Fruit fly (Drosophila melanogaster): ENCODE measurements around the gene Cpr64Aa.
A peak's percentile ranks its signal among the peaks of the same experiment; 100 is the strongest.

Cpr64Aa gene

DNA sequence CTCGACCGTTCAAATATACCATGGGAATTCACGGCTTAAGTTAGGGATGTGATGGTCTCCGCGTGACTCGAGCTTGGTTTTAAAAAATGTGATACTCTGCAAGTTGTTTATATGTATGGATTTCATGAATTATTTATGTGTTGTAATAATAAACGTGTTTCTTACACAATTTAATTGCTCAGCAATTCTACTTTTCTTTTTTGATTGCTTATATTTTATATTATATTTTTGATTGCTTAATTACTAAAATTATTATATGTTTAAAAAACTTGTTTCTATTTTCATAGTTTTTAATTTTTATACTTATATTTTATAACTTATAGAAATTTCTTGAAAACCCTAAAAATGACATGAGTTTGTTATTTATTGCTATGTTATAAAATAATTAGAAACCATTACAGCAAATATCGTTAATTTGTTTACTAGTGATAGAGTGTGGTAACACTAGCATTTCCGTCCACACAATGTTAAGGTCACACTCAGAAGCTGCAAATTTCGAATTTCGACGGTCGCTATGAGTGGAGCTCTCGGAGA, 45.4 kb upstream of the Cpr64Aa start, which contains the start of the genes ago and CG1265 (continued):
- TF ChIP-seq CG34224 (GFP tag; IDR thresholded peaks at IDR 0.05; ENCODE audit: partially characterized antibody): no peak
- peak; percentile 59; the same call in 2 of the 3 replicates for TF ChIP-seq CG16813 (GFP tag; IDR thresholded peaks at IDR 0.05; ENCODE audit: partially characterized antibody)
- TF ChIP-seq CkIIα-i1 (GFP tag; IDR thresholded peaks at IDR 0.05): no peak
- peak; percentile 49 for TF ChIP-seq CG15696 (tag; optimal IDR thresholded peaks at IDR 0.05)
- TF ChIP-seq HmgZ (tag; optimal IDR thresholded peaks at IDR 0.05): no peak
- TF ChIP-seq insv (GFP tag; optimal IDR thresholded peaks at IDR 0.05): peak in 1 of 2 experiments; percentile 30
- TF ChIP-seq btn (GFP tag; optimal IDR thresholded peaks at IDR 0.05): no peak
- peak; percentile 23 for TF ChIP-seq dmrt11E (tag; optimal IDR thresholded peaks at IDR 0.05)
- peak; percentile 14 for TF ChIP-seq ab (GFP tag; optimal IDR thresholded peaks at IDR 0.05)
- TF ChIP-seq ap (GFP tag; IDR thresholded peaks at IDR 0.05): no peak; the same call in 1 of the 2 replicates
- TF ChIP-seq CG9727 (GFP tag; optimal IDR thresholded peaks at IDR 0.05): peak; percentile 53
- TF ChIP-seq fd102C (GFP tag; optimal IDR thresholded peaks at IDR 0.05): no peak
- no peak for TF ChIP-seq pnt (GFP tag; optimal IDR thresholded peaks at IDR 0.05)
- TF ChIP-seq B-H2 (GFP tag; optimal IDR thresholded peaks at IDR 0.05): peak; percentile 49
- no peak for TF ChIP-seq fd64A (GFP tag; optimal IDR thresholded peaks at IDR 0.05)
- no peak for TF ChIP-seq sc (optimal IDR thresholded peaks at IDR 0.05)
- no peak for TF ChIP-seq sc (GFP tag; optimal IDR thresholded peaks at IDR 0.05)
- TF ChIP-seq stc (GFP tag; IDR thresholded peaks at IDR 0.05): peak; percentile 20; the same call in 1 of the 2 replicates
- TF ChIP-seq Dp (GFP tag; optimal IDR thresholded peaks at IDR 0.05): peak; percentile 55
- TF ChIP-seq Stat92E (GFP tag; optimal IDR thresholded peaks at IDR 0.05): no peak
- TF ChIP-seq Ssrp (tag; optimal IDR thresholded peaks at IDR 0.05): peak; percentile 48
- TF ChIP-seq CG1792 (GFP tag; optimal IDR thresholded peaks at IDR 0.05): no peak
- no peak for TF ChIP-seq CG4404 (GFP tag; IDR thresholded peaks at IDR 0.05)
- TF ChIP-seq Sox102F (GFP tag; optimal IDR thresholded peaks at IDR 0.05): peak; percentile 34
- peak; percentile 10 for TF ChIP-seq CG9609 (GFP tag; optimal IDR thresholded peaks at IDR 0.05)
- no peak for TF ChIP-seq scrt (GFP tag; optimal IDR thresholded peaks at IDR 0.05)
- TF ChIP-seq CG6654 (GFP tag; optimal IDR thresholded peaks at IDR 0.05): no peak
- TF ChIP-seq CG11504 (tag; optimal IDR thresholded peaks at IDR 0.05): no peak
- no peak for TF ChIP-seq grn (GFP tag; optimal IDR thresholded peaks at IDR 0.05)
- TF ChIP-seq CG8944 (GFP tag; optimal IDR thresholded peaks at IDR 0.05): no peak
- TF ChIP-seq CG17385 (GFP tag; optimal IDR thresholded peaks at IDR 0.05): peak; percentile 35
- no peak for TF ChIP-seq CG1647 (GFP tag; optimal IDR thresholded peaks at IDR 0.05)
- no peak for TF ChIP-seq CG2875 (GFP tag; optimal IDR thresholded peaks at IDR 0.05)
- TF ChIP-seq abd-A (tag; optimal IDR thresholded peaks at IDR 0.05): no peak
- TF ChIP-seq CG16815 (GFP tag; optimal IDR thresholded peaks at IDR 0.05): no peak
- TF ChIP-seq Sin3A (optimal IDR thresholded peaks at IDR 0.05): no peak
- peak; percentile 16; the same call in 1 of the 2 replicates for TF ChIP-seq klu (GFP tag; IDR thresholded peaks at IDR 0.05)
- TF ChIP-seq wdn (GFP tag; IDR thresholded peaks at IDR 0.05): no peak
- TF ChIP-seq CG10366 (GFP tag; IDR thresholded peaks at IDR 0.05): peak; percentile 9; the same call in 1 of the 2 replicates
- no peak for TF ChIP-seq TFAM (GFP tag; optimal IDR thresholded peaks at IDR 0.05)
- no peak for TF ChIP-seq sna (GFP tag; IDR thresholded peaks at IDR 0.05; ENCODE audit: partially characterized antibody)
- TF ChIP-seq ind (GFP tag; optimal IDR thresholded peaks at IDR 0.05): peak; percentile 28
- TF ChIP-seq CG31441 (GFP tag; IDR thresholded peaks at IDR 0.05): peak; percentile 69
- peak; percentile 43 for TF ChIP-seq Ptx1 (GFP tag; IDR thresholded peaks at IDR 0.05)
- TF ChIP-seq stwl (tag; optimal IDR thresholded peaks at IDR 0.05): peak; percentile 33
- TF ChIP-seq Usf (GFP tag; optimal IDR thresholded peaks at IDR 0.05): peak; percentile 37
- no peak for TF ChIP-seq zen2 (GFP tag; IDR thresholded peaks at IDR 0.05; ENCODE audit: partially characterized antibody)
- TF ChIP-seq vfl (GFP tag; optimal IDR thresholded peaks at IDR 0.05): no peak
- TF ChIP-seq zen (tag; optimal IDR thresholded peaks at IDR 0.05): peak; percentile 12
- peak; percentile 11 for TF ChIP-seq twi (tag; optimal IDR thresholded peaks at IDR 0.05)

Data from whole organism, embryonic.